Worm (Caenorhabditis elegans): Measurements from ENCODE around the gene aqp-6.

DNA sequence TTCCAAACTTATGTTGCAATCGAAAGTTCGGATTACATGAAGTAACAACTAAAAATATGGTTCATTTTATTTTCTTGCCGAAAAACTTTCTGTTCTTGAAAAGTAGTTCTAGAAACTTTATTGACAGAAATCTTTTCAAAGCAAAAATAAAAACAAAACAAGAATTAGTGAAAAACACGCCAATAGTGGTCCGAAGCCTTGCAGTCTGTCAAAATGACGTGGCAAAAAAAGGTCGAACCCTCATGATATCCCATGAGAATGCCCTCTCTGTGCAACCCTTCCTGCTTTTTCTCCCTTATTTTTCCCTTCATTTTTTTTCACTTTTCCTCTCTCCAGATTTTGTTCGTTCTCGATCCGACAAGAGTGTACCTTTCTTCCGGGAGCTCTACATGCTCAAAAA lies 50.9 kb downstream of the aqp-6 start:
- TF ChIP-seq lsy-2 (tag; optimal IDR thresholded peaks at IDR 0.05) (no peak), ZK546.5 (tag; optimal IDR thresholded peaks at IDR 0.05) (no peak)
